Fruit fly (Drosophila melanogaster): Measurements from ENCODE around the gene CG17107.
A peak's percentile ranks its signal among the peaks of the same experiment; 100 is the strongest.

The CG17107 gene

dm6 chr2L:10694053-10694618 lies 12.4 kb downstream of the CG17107 start, which contains the start of gene CG17108:
Gene CG17108, minus strand, starts transcription at chr2L:10694103.
- TF ChIP-seq CG14711 (tag; optimal IDR thresholded peaks at IDR 0.05) (peak; percentile 38), cnc (optimal IDR thresholded peaks at IDR 0.05) (no peak), tj (GFP tag; optimal IDR thresholded peaks at IDR 0.05) (no peak), CG11617 (GFP tag; optimal IDR thresholded peaks at IDR 0.05) (no peak), bab1 (GFP tag; optimal IDR thresholded peaks at IDR 0.05) (no peak), Clk (GFP tag; optimal IDR thresholded peaks at IDR 0.05) (no peak), CG7101 (tag; optimal IDR thresholded peaks at IDR 0.05) (peak; percentile 17), kay (GFP tag; ENCODE audit: borderline replicate concordance) (peak; percentile 75), CG33017 (tag; optimal IDR thresholded peaks at IDR 0.05) (peak; percentile 78), Crg-1 (GFP tag; optimal IDR thresholded peaks at IDR 0.05) (no peak), toe (GFP tag; optimal IDR thresholded peaks at IDR 0.05) (no peak)

- TF ChIP-seq kay (GFP tag; ENCODE audit: borderline replicate concordance) (no peak), CG14711 (tag; optimal IDR thresholded peaks at IDR 0.05) (no peak), CG7101 (tag; optimal IDR thresholded peaks at IDR 0.05) (no peak), Mnt (GFP tag; optimal IDR thresholded peaks at IDR 0.05) (no peak), cic (GFP tag; optimal IDR thresholded peaks at IDR 0.05) (no peak), Crg-1 (GFP tag; optimal IDR thresholded peaks at IDR 0.05) (no peak)
Observed at dm6 chr2L:10697992-10698391, 16.3 kb downstream of the CG17107 start, which contains the start of gene CG7300. Gene CG7300, minus strand, starts transcription at chr2L:10698043.

- TF ChIP-seq CG7101 (tag; optimal IDR thresholded peaks at IDR 0.05) (no peak), bab1 (GFP tag; optimal IDR thresholded peaks at IDR 0.05) (no peak)
Observed at dm6 chr2L:10701499-10702062, 19.9 kb downstream of the CG17107 start, which contains the start of gene Lip1. Gene Lip1, minus strand, starts transcription at chr2L:10701544.

dm6 chr2L:10703281-10703680 lies 21.6 kb downstream of the CG17107 start, which contains the start of gene CG6415:
Gene CG6415, plus strand, starts transcription at chr2L:10703621.
- TF ChIP-seq CG14711 (tag; optimal IDR thresholded peaks at IDR 0.05) (peak; percentile 75), Mnt (GFP tag; optimal IDR thresholded peaks at IDR 0.05) (peak; percentile 58), toe (GFP tag; optimal IDR thresholded peaks at IDR 0.05) (peak; percentile 72), CG7045 (GFP tag; optimal IDR thresholded peaks at IDR 0.05) (peak; percentile 78), kay (GFP tag; ENCODE audit: borderline replicate concordance) (no peak), CG12768 (GFP tag; optimal IDR thresholded peaks at IDR 0.05) (peak; percentile 86), CG33017 (tag; optimal IDR thresholded peaks at IDR 0.05) (peak; percentile 92), CG1620 (GFP tag; optimal IDR thresholded peaks at IDR 0.05) (peak; percentile 7), CG5204 (GFP tag; optimal IDR thresholded peaks at IDR 0.05) (peak; percentile 83), tj (GFP tag; optimal IDR thresholded peaks at IDR 0.05) (peak; percentile 45), cic (GFP tag; optimal IDR thresholded peaks at IDR 0.05) (peak; percentile 36), ovo (GFP tag; optimal IDR thresholded peaks at IDR 0.05) (no peak), Hr96 (GFP tag; optimal IDR thresholded peaks at IDR 0.05) (peak; percentile 75), bab1 (GFP tag; optimal IDR thresholded peaks at IDR 0.05) (no peak), Clk (GFP tag; optimal IDR thresholded peaks at IDR 0.05) (peak; percentile 57), CG11617 (GFP tag; optimal IDR thresholded peaks at IDR 0.05) (peak; percentile 70), cnc (optimal IDR thresholded peaks at IDR 0.05) (no peak), Crg-1 (GFP tag; optimal IDR thresholded peaks at IDR 0.05) (peak; percentile 10), pad (GFP tag; optimal IDR thresholded peaks at IDR 0.05) (peak; percentile 59), CG7101 (tag; optimal IDR thresholded peaks at IDR 0.05) (peak; percentile 89)

- TF ChIP-seq CG33017 (tag; optimal IDR thresholded peaks at IDR 0.05) (no peak), Hr96 (GFP tag; optimal IDR thresholded peaks at IDR 0.05) (no peak), CG7045 (GFP tag; optimal IDR thresholded peaks at IDR 0.05) (no peak), ovo (GFP tag; optimal IDR thresholded peaks at IDR 0.05) (no peak), CG1620 (GFP tag; optimal IDR thresholded peaks at IDR 0.05) (no peak), toe (GFP tag; optimal IDR thresholded peaks at IDR 0.05) (no peak), CG5204 (GFP tag; optimal IDR thresholded peaks at IDR 0.05) (no peak), Crg-1 (GFP tag; optimal IDR thresholded peaks at IDR 0.05) (no peak), CG14711 (tag; optimal IDR thresholded peaks at IDR 0.05) (no peak), cnc (optimal IDR thresholded peaks at IDR 0.05) (no peak), CG7101 (tag; optimal IDR thresholded peaks at IDR 0.05) (no peak), kay (GFP tag; ENCODE audit: borderline replicate concordance) (no peak), bab1 (GFP tag; optimal IDR thresholded peaks at IDR 0.05) (no peak), Mnt (GFP tag; optimal IDR thresholded peaks at IDR 0.05) (no peak), CG12768 (GFP tag; optimal IDR thresholded peaks at IDR 0.05) (no peak), tj (GFP tag; optimal IDR thresholded peaks at IDR 0.05) (no peak), CG11617 (GFP tag; optimal IDR thresholded peaks at IDR 0.05) (no peak)
Observed at dm6 chr2L:10704425-10704824, 22.7 kb downstream of the CG17107 start.

- TF ChIP-seq tj (GFP tag; optimal IDR thresholded peaks at IDR 0.05) (no peak), kay (GFP tag; ENCODE audit: borderline replicate concordance) (no peak), CG7045 (GFP tag; optimal IDR thresholded peaks at IDR 0.05) (no peak), CG5204 (GFP tag; optimal IDR thresholded peaks at IDR 0.05) (no peak), Clk (GFP tag; optimal IDR thresholded peaks at IDR 0.05) (no peak), cic (GFP tag; optimal IDR thresholded peaks at IDR 0.05) (no peak), toe (GFP tag; optimal IDR thresholded peaks at IDR 0.05) (no peak), CG11617 (GFP tag; optimal IDR thresholded peaks at IDR 0.05) (no peak), CG7101 (tag; optimal IDR thresholded peaks at IDR 0.05) (no peak), cnc (optimal IDR thresholded peaks at IDR 0.05) (no peak), CG14711 (tag; optimal IDR thresholded peaks at IDR 0.05) (no peak), Crg-1 (GFP tag; optimal IDR thresholded peaks at IDR 0.05) (no peak)
Observed at dm6 chr2L:10706267-10706666, 24.6 kb downstream of the CG17107 start.
